Fruit fly (Drosophila melanogaster): Measurements from ENCODE around the gene CG16790.

CG16790 gene

dm6 chr3R:9551013-9551658, 18.9 kb downstream of the CG16790 start:
- TF ChIP-seq CG12605 (GFP tag; IDR thresholded peaks at IDR 0.05) (no peak), CG8301 (tag; optimal IDR thresholded peaks at IDR 0.05) (peak; percentile 1), CG34367 (tag; optimal IDR thresholded peaks at IDR 0.05) (no peak), Pif1A (GFP tag; optimal IDR thresholded peaks at IDR 0.05) (no peak), gl (tag; optimal IDR thresholded peaks at IDR 0.05) (peak; percentile 23), Snoo (tag; optimal IDR thresholded peaks at IDR 0.05) (peak; percentile 57), EcR (GFP tag; optimal IDR thresholded peaks at IDR 0.05) (peak; percentile 97), CG17806 (tag; optimal IDR thresholded peaks at IDR 0.05) (peak; percentile 22), Pif1B (GFP tag; optimal IDR thresholded peaks at IDR 0.05) (peak; percentile 18), CG10348 (GFP tag; IDR thresholded peaks at IDR 0.05) (no peak), CG8159 (tag; optimal IDR thresholded peaks at IDR 0.05) (no peak)

- peak; percentile 60 for TF ChIP-seq Pif1B (GFP tag; optimal IDR thresholded peaks at IDR 0.05)
- no peak for TF ChIP-seq Snoo (tag; optimal IDR thresholded peaks at IDR 0.05)
- no peak for TF ChIP-seq CG9948 (tag; optimal IDR thresholded peaks at IDR 0.05)
- peak; percentile 23 for TF ChIP-seq gl (tag; optimal IDR thresholded peaks at IDR 0.05)
- TF ChIP-seq EcR (GFP tag; optimal IDR thresholded peaks at IDR 0.05), result peak; percentile 53
- peak; percentile 29 for TF ChIP-seq CG13204 (GFP tag; optimal IDR thresholded peaks at IDR 0.05)
- TF ChIP-seq Pif1A (GFP tag; optimal IDR thresholded peaks at IDR 0.05), result peak; percentile 9
Measured at dm6 chr3R:9550265-9551012, 19.6 kb downstream of the CG16790 start.

- TF ChIP-seq CG34367 (tag; optimal IDR thresholded peaks at IDR 0.05), result no peak
- TF ChIP-seq CG32121 (GFP tag; IDR thresholded peaks at IDR 0.05), result no peak
- TF ChIP-seq CG4496 (GFP tag; IDR thresholded peaks at IDR 0.05), result no peak
- TF ChIP-seq CG9948 (tag; optimal IDR thresholded peaks at IDR 0.05), result no peak
- no peak for TF ChIP-seq rn (GFP tag; IDR thresholded peaks at IDR 0.05)
- TF ChIP-seq Snoo (tag; optimal IDR thresholded peaks at IDR 0.05), result no peak
- no peak for TF ChIP-seq gl (tag; optimal IDR thresholded peaks at IDR 0.05)
- TF ChIP-seq EcR (GFP tag; optimal IDR thresholded peaks at IDR 0.05), result no peak
- TF ChIP-seq CG8301 (tag; optimal IDR thresholded peaks at IDR 0.05), result no peak
- TF ChIP-seq fd96Ca (GFP tag; IDR thresholded peaks at IDR 0.05), result no peak
- TF ChIP-seq CG10348 (GFP tag; IDR thresholded peaks at IDR 0.05), result no peak
- TF ChIP-seq CG14655 (GFP tag; optimal IDR thresholded peaks at IDR 0.05), result no peak
- no peak for TF ChIP-seq Pif1A (GFP tag; optimal IDR thresholded peaks at IDR 0.05)
- no peak for TF ChIP-seq Ets98B (GFP tag; IDR thresholded peaks at IDR 0.05)
Measured at dm6 chr3R:9548769-9549168, 21.2 kb downstream of the CG16790 start.

- TF ChIP-seq Snoo (tag; optimal IDR thresholded peaks at IDR 0.05) (no peak), D1 (tag; optimal IDR thresholded peaks at IDR 0.05) (no peak), CG32121 (GFP tag; IDR thresholded peaks at IDR 0.05) (no peak), rn (GFP tag; IDR thresholded peaks at IDR 0.05) (no peak), CG34367 (tag; optimal IDR thresholded peaks at IDR 0.05) (no peak), CG13204 (GFP tag; optimal IDR thresholded peaks at IDR 0.05) (no peak), CG14655 (GFP tag; optimal IDR thresholded peaks at IDR 0.05) (no peak), Pif1B (GFP tag; optimal IDR thresholded peaks at IDR 0.05) (no peak), CG17806 (tag; optimal IDR thresholded peaks at IDR 0.05) (no peak), Pif1A (GFP tag; optimal IDR thresholded peaks at IDR 0.05) (no peak), CG8159 (tag; optimal IDR thresholded peaks at IDR 0.05) (no peak), CG15710 (tag; optimal IDR thresholded peaks at IDR 0.05) (no peak), CG9948 (tag; optimal IDR thresholded peaks at IDR 0.05) (no peak), fd96Ca (GFP tag; IDR thresholded peaks at IDR 0.05) (no peak), EcR (GFP tag; optimal IDR thresholded peaks at IDR 0.05) (no peak), CG8301 (tag; optimal IDR thresholded peaks at IDR 0.05) (no peak), gl (tag; optimal IDR thresholded peaks at IDR 0.05) (no peak), CG10348 (GFP tag; IDR thresholded peaks at IDR 0.05) (no peak), CG4496 (GFP tag; IDR thresholded peaks at IDR 0.05) (no peak)
Measured at dm6 chr3R:9546808-9547381, 23.1 kb downstream of the CG16790 start.

- TF ChIP-seq CG12605 (GFP tag; IDR thresholded peaks at IDR 0.05) (no peak), CG8159 (tag; optimal IDR thresholded peaks at IDR 0.05) (no peak), D1 (tag; optimal IDR thresholded peaks at IDR 0.05) (no peak), EcR (GFP tag; optimal IDR thresholded peaks at IDR 0.05) (no peak), CG4496 (GFP tag; IDR thresholded peaks at IDR 0.05) (no peak), Snoo (tag; optimal IDR thresholded peaks at IDR 0.05) (no peak), CG34367 (tag; optimal IDR thresholded peaks at IDR 0.05) (no peak), fd96Ca (GFP tag; IDR thresholded peaks at IDR 0.05) (no peak), CG15710 (tag; optimal IDR thresholded peaks at IDR 0.05) (no peak)
Measured at dm6 chr3R:9543495-9544180, 26.4 kb downstream of the CG16790 start.

All from whole organism, pupa.